Worm (Caenorhabditis elegans): ENCODE data around the gene K10C8.4.

K10C8.4 gene

ce11 chrV:12729220-12729619 is 33.2 kb downstream of the K10C8.4 start, which contains the start of gene R11D1.10:
Gene R11D1.10, plus strand, starts transcription at chrV:12729520.
- TF ChIP-seq pqm-1 (tag; optimal IDR thresholded peaks at IDR 0.05), result no peak

- peak; percentile 80 for TF ChIP-seq elt-2 (tag; optimal IDR thresholded peaks at IDR 0.05)
- TF ChIP-seq F13H6.1 (tag; optimal IDR thresholded peaks at IDR 0.05), result no peak
Measured at ce11 chrV:12732734-12733133, 36.7 kb downstream of the K10C8.4 start.

- TF ChIP-seq C08G9.2 (tag; optimal IDR thresholded peaks at IDR 0.05) (no peak), elt-2 (tag; optimal IDR thresholded peaks at IDR 0.05) (peak; percentile 62), ama-1 (optimal IDR thresholded peaks at IDR 0.05) (no peak), lim-6 (tag; optimal IDR thresholded peaks at IDR 0.05) (no peak), gmeb-2 (tag; optimal IDR thresholded peaks at IDR 0.05) (no peak)
Measured at ce11 chrV:12733465-12734248, 37.6 kb downstream of the K10C8.4 start, which contains the start of the genes dhs-21 and xbx-9. Gene dhs-21, minus strand, starts transcription at chrV:12733645. Gene xbx-9, plus strand, starts transcription at chrV:12734198.

ce11 chrV:12736166-12736753 is 40.2 kb downstream of the K10C8.4 start, which contains the start of gene cky-1:
Gene cky-1, plus strand, starts transcription at chrV:12736703.
- TF ChIP-seq tbx-2 (tag; optimal IDR thresholded peaks at IDR 0.05) (peak; percentile 35), ceh-34 (tag; optimal IDR thresholded peaks at IDR 0.05) (no peak), ceh-9 (tag; optimal IDR thresholded peaks at IDR 0.05) (no peak)

ce11 chrV:12741684-12742083 is 45.6 kb downstream of the K10C8.4 start, which contains the start of gene hrg-7:
Gene hrg-7, plus strand, starts transcription at chrV:12742041.
- TF ChIP-seq madf-2 (tag; optimal IDR thresholded peaks at IDR 0.05), result no peak
- TF ChIP-seq pha-2 (tag; optimal IDR thresholded peaks at IDR 0.05), result no peak
- TF ChIP-seq ets-4 (tag; optimal IDR thresholded peaks at IDR 0.05), result no peak

- TF ChIP-seq ceh-48 (tag; optimal IDR thresholded peaks at IDR 0.05) (no peak), hlh-6 (tag; optimal IDR thresholded peaks at IDR 0.05) (no peak)
Measured at ce11 chrV:12743778-12744502, 47.9 kb downstream of the K10C8.4 start.

ce11 chrV:12744979-12745378 is 48.9 kb downstream of the K10C8.4 start, which contains the start of gene C15C8.7:
Gene C15C8.7, minus strand, starts transcription at chrV:12745050.
- TF ChIP-seq elt-2 (tag; optimal IDR thresholded peaks at IDR 0.05) (peak; percentile 74), pag-3 (tag; optimal IDR thresholded peaks at IDR 0.05; ENCODE audit: borderline replicate concordance) (no peak), ceh-6 (GFP tag; optimal IDR thresholded peaks at IDR 0.05) (no peak), hlh-6 (tag; optimal IDR thresholded peaks at IDR 0.05) (no peak), fax-1 (tag; optimal IDR thresholded peaks at IDR 0.05) (no peak), sox-2 (GFP tag; IDR thresholded peaks at IDR 0.05) (no peak)

Measured in whole organism, late embryonic.